Worm (Caenorhabditis elegans) whole organism, late embryonic: Measurements from ENCODE around the gene emc-3.

Experiments
- C38D4.7 ChIP-seq: fragments of 200-800 bp; sonication (Bioruptor generic); optimal IDR thresholded peaks from 2 replicates; lab custom pipeline; 2018; ENCODE audit warnings: mild to moderate bottlenecking, missing genetic modification characterization, moderate library complexity, missing compliant biosample characterization
- F13H6.1 ChIP-seq: sonication (generic microtip); optimal IDR thresholded peaks from 2 replicates; lab custom pipeline; 2016; ENCODE audit warnings: missing genetic modification characterization, missing compliant biosample characterization
- K02D7.2 ChIP-seq: sonication (generic microtip); optimal IDR thresholded peaks from 2 replicates; lab custom pipeline; 2017; ENCODE audit warnings: mild to moderate bottlenecking, missing genetic modification characterization, missing compliant biosample characterization
- T23F11.4 ChIP-seq: fragments of 200-800 bp; sonication (Bioruptor generic); optimal IDR thresholded peaks from 2 replicates; lab custom pipeline; 2018; ENCODE audit warnings: mild to moderate bottlenecking, missing genetic modification characterization, missing compliant biosample characterization
- Y22D7AL.16 ChIP-seq: sonication (generic microtip); optimal IDR thresholded peaks from 2 replicates; lab custom pipeline; 2016; ENCODE audit warnings: missing genetic modification characterization, missing compliant biosample characterization
- ama-1 ChIP-seq: fragments of 150-350 bp; optimal IDR thresholded peaks from 2 replicates; lab custom pipeline; 2014
- ceh-14 ChIP-seq: sonication (generic microtip); optimal IDR thresholded peaks from 2 replicates; lab custom pipeline; 2016; ENCODE audit warnings: missing genotype, missing genetic modification characterization, missing compliant biosample characterization
- ceh-19 ChIP-seq: fragments of 200-800 bp; sonication (Bioruptor generic); optimal IDR thresholded peaks from 2 replicates; lab custom pipeline; 2018; ENCODE audit warnings: mild to moderate bottlenecking, missing genetic modification characterization, missing compliant biosample characterization
- ceh-24 ChIP-seq: sonication (generic microtip); optimal IDR thresholded peaks from 2 replicates; lab custom pipeline; 2016; ENCODE audit warnings: mild to moderate bottlenecking, missing genetic modification characterization, missing compliant biosample characterization
- ceh-31 ChIP-seq: sonication (generic microtip); optimal IDR thresholded peaks from 2 replicates; lab custom pipeline; 2016; ENCODE audit warnings: missing genetic modification characterization, missing compliant biosample characterization
- ceh-34 ChIP-seq: sonication (generic microtip); optimal IDR thresholded peaks from 2 replicates; lab custom pipeline; 2016; ENCODE audit warnings: mild to moderate bottlenecking, missing genetic modification characterization, missing compliant biosample characterization
- ceh-9 ChIP-seq: sonication (generic microtip); optimal IDR thresholded peaks from 2 replicates; lab custom pipeline; 2016; ENCODE audit warnings: mild to moderate bottlenecking, missing genetic modification characterization, inconsistent platforms, missing compliant biosample characterization
- dmd-4 ChIP-seq: sonication (generic microtip); optimal IDR thresholded peaks from 2 replicates; lab custom pipeline; 2016; ENCODE audit warnings: borderline replicate concordance, missing genetic modification characterization, missing compliant biosample characterization
- dve-1 ChIP-seq: sonication (generic microtip); optimal IDR thresholded peaks from 2 replicates; lab custom pipeline; 2017; ENCODE audit warnings: antibody characterized with exemption, mild to moderate bottlenecking, missing genetic modification characterization, missing compliant biosample characterization
- ets-4 ChIP-seq: sonication (generic microtip); optimal IDR thresholded peaks from 2 replicates; lab custom pipeline; 2016; ENCODE audit warnings: missing genetic modification characterization, missing compliant biosample characterization
- eyg-1 ChIP-seq: sonication (generic microtip); optimal IDR thresholded peaks from 2 replicates; lab custom pipeline; 2016; ENCODE audit warnings: missing genotype, missing genetic modification characterization, missing compliant biosample characterization
- fax-1 ChIP-seq: sonication (generic microtip); optimal IDR thresholded peaks from 2 replicates; lab custom pipeline; 2016; ENCODE audit warnings: missing genotype, missing genetic modification characterization, missing compliant biosample characterization
- fkh-10 ChIP-seq: fragments of 150-350 bp; optimal IDR thresholded peaks from 2 replicates; lab custom pipeline; 2014; ENCODE audit warnings: missing biosample characterization, missing genetic modification reagents, missing genetic modification characterization
- gmeb-2 ChIP-seq: sonication (generic microtip); optimal IDR thresholded peaks from 2 replicates; lab custom pipeline; 2016; ENCODE audit warnings: missing genetic modification characterization, inconsistent platforms, missing compliant biosample characterization
- hlh-13 ChIP-seq: fragments of 200-800 bp; sonication (Bioruptor generic); optimal IDR thresholded peaks from 2 replicates; lab custom pipeline; 2018; ENCODE audit warnings: mild to moderate bottlenecking, missing genetic modification characterization, missing compliant biosample characterization
- hlh-6 ChIP-seq: sonication (generic microtip); optimal IDR thresholded peaks from 2 replicates; lab custom pipeline; 2016; ENCODE audit warnings: missing genotype, missing genetic modification characterization, missing compliant biosample characterization
- hlh-8 ChIP-seq: sonication (generic microtip); optimal IDR thresholded peaks from 2 replicates; lab custom pipeline; 2016; ENCODE audit warnings: missing genotype, missing genetic modification characterization, missing compliant biosample characterization
- lim-6 ChIP-seq: sonication (generic microtip); optimal IDR thresholded peaks from 2 replicates; lab custom pipeline; 2016; ENCODE audit warnings: missing genetic modification characterization, missing compliant biosample characterization
- lin-11 ChIP-seq: fragments of 200-800 bp; sonication (Bioruptor generic); optimal IDR thresholded peaks from 2 replicates; lab custom pipeline; 2018; ENCODE audit warnings: mild to moderate bottlenecking, missing genetic modification characterization, missing compliant biosample characterization
- mec-3 ChIP-seq: sonication (generic microtip); optimal IDR thresholded peaks from 2 replicates; lab custom pipeline; 2016; ENCODE audit warnings: borderline replicate concordance, missing genetic modification characterization, missing compliant biosample characterization
- nfya-1 ChIP-seq: sonication (generic microtip); optimal IDR thresholded peaks from 2 replicates; lab custom pipeline; 2017; ENCODE audit warnings: missing genetic modification characterization, mild to moderate bottlenecking, missing compliant biosample characterization, antibody characterized with exemption, moderate library complexity
- nhr-11 ChIP-seq: fragments of 150-350 bp; optimal IDR thresholded peaks from 2 replicates; lab custom pipeline; 2014; ENCODE audit warnings: missing biosample characterization, missing genetic modification characterization
- nhr-232 ChIP-seq: sonication (generic microtip); optimal IDR thresholded peaks from 2 replicates; lab custom pipeline; 2016; ENCODE audit warnings: missing genetic modification characterization, missing compliant biosample characterization
- npax-4 ChIP-seq: sonication (generic microtip); optimal IDR thresholded peaks from 2 replicates; lab custom pipeline; 2016; ENCODE audit warnings: missing genetic modification characterization, missing compliant biosample characterization
- odd-2 ChIP-seq: sonication (generic microtip); optimal IDR thresholded peaks from 2 replicates; lab custom pipeline; 2017; ENCODE audit warnings: antibody characterized with exemption, mild to moderate bottlenecking, missing genetic modification characterization, missing compliant biosample characterization
- pag-3 ChIP-seq: sonication (generic microtip); optimal IDR thresholded peaks from 2 replicates; lab custom pipeline; 2016; ENCODE audit warnings: missing compliant biosample characterization, missing genetic modification characterization, borderline replicate concordance
- pat-9 ChIP-seq: fragments of 200-800 bp; sonication (Bioruptor generic); optimal IDR thresholded peaks from 2 replicates; lab custom pipeline; 2018; ENCODE audit warnings: mild to moderate bottlenecking, missing genetic modification characterization, moderate library complexity, missing compliant biosample characterization
- pha-4 ChIP-seq: fragments of 150-350 bp; optimal IDR thresholded peaks from 2 replicates; lab custom pipeline; 2018; ENCODE audit warnings: missing biosample characterization, missing genetic modification reagents, missing genetic modification characterization
- rnt-1 ChIP-seq: sonication (generic microtip); optimal IDR thresholded peaks from 2 replicates; lab custom pipeline; 2016; ENCODE audit warnings: missing genetic modification characterization, missing compliant biosample characterization
- syd-9 ChIP-seq: sonication (generic microtip); optimal IDR thresholded peaks from 2 replicates; lab custom pipeline; 2016; ENCODE audit warnings: mild to moderate bottlenecking, missing genetic modification characterization, moderate library complexity, missing compliant biosample characterization
- tbx-7 ChIP-seq: sonication (generic microtip); optimal IDR thresholded peaks from 2 replicates; lab custom pipeline; 2016; ENCODE audit warnings: missing genotype, missing genetic modification characterization, missing compliant biosample characterization
- unc-3 ChIP-seq, 2 experiments: fragments of 200-800 bp in 1 of 2; sonication (Bioruptor generic) in 1 of 2; sonication (generic microtip) in 1 of 2; conservative IDR thresholded peaks in 1 of 2; optimal IDR thresholded peaks in 1 of 2; 2 replicates each; pipeline versions ENCODE4 v1.3.6 to Lab custom; 2016 to 2022; ENCODE audit warnings: missing compliant biosample characterization in 2 of 2, missing genetic modification characterization in 2 of 2, missing genetic modification reagents in 1 of 2
- unc-42 ChIP-seq: sonication (generic microtip); optimal IDR thresholded peaks from 2 replicates; lab custom pipeline; 2016; ENCODE audit warnings: missing genotype, missing genetic modification characterization, missing compliant biosample characterization
- unc-55 ChIP-seq: sonication (generic microtip); optimal IDR thresholded peaks from 2 replicates; lab custom pipeline; 2017; ENCODE audit warnings: missing biosample characterization, missing genetic modification reagents, missing genetic modification characterization
- unc-86 ChIP-seq: sonication (generic microtip); optimal IDR thresholded peaks from 2 replicates; lab custom pipeline; 2016; ENCODE audit warnings: missing genetic modification characterization, missing compliant biosample characterization

emc-3 gene

ce11 chrIV:13370235-13370739, 11.4 kb downstream of the emc-3 start, which contains the start of the genes rla-2, popl-7 and Y62E10A.24:
Gene rla-2, minus strand, starts transcription at chrIV:13370285.
Gene popl-7, plus strand, starts transcription at chrIV:13370689.
Gene Y62E10A.24, plus strand, starts transcription at chrIV:13370710.
- TF ChIP-seq odd-2 (tag; lab: Kevin White, UChicago): no peak
- TF ChIP-seq hlh-6 (tag; lab: Kevin White, UChicago): no peak
- TF ChIP-seq F13H6.1: no peak
- no peak for TF ChIP-seq nfya-1
- TF ChIP-seq npax-4 (tag; lab: Kevin White, UChicago): no peak
- no peak for TF ChIP-seq ceh-24 (tag; lab: Kevin White, UChicago)
- no peak for TF ChIP-seq unc-3 (GFP tag; conservative IDR thresholded peaks at IDR 0.05; lab: Robert Waterston, UW)
- no peak for TF ChIP-seq unc-3 (tag; optimal IDR thresholded peaks at IDR 0.05; lab: Kevin White, UChicago)
- TF ChIP-seq K02D7.2: no peak
- no peak for TF ChIP-seq ceh-9 (tag; lab: Kevin White, UChicago)
- TF ChIP-seq rnt-1: no peak
- TF ChIP-seq dmd-4 (tag; lab: Kevin White, UChicago): no peak
- no peak for TF ChIP-seq ceh-14 (tag; lab: Kevin White, UChicago)
- TF ChIP-seq ceh-31 (tag; lab: Kevin White, UChicago): no peak

- TF ChIP-seq F13H6.1: no peak
- TF ChIP-seq lin-11 (tag; lab: Kevin White, UChicago): no peak
- no peak for TF ChIP-seq fkh-10
- TF ChIP-seq unc-3 (GFP tag; conservative IDR thresholded peaks at IDR 0.05; lab: Robert Waterston, UW): no peak
- no peak for TF ChIP-seq unc-3 (tag; optimal IDR thresholded peaks at IDR 0.05; lab: Kevin White, UChicago)
- no peak for TF ChIP-seq ceh-31 (tag; lab: Kevin White, UChicago)
- no peak for TF ChIP-seq unc-42 (tag; lab: Kevin White, UChicago)
- TF ChIP-seq unc-55 (GFP tag; lab: Kevin White, UChicago): no peak
- TF ChIP-seq eyg-1: no peak
- no peak for TF ChIP-seq hlh-13 (GFP tag; lab: Kevin White, UChicago)
- TF ChIP-seq syd-9: no peak
- TF ChIP-seq tbx-7: no peak
- TF ChIP-seq pag-3: no peak
- no peak for TF ChIP-seq lim-6
- no peak for TF ChIP-seq fax-1
- TF ChIP-seq mec-3 (tag; lab: Kevin White, UChicago): no peak
- TF ChIP-seq nhr-232: no peak
- TF ChIP-seq ceh-34 (tag; lab: Kevin White, UChicago): no peak
- TF ChIP-seq ceh-24 (tag; lab: Kevin White, UChicago): no peak
Measured at ce11 chrIV:13369120-13369842, 12.4 kb downstream of the emc-3 start, which contains the start of gene agt-1. Gene agt-1, minus strand, starts transcription at chrIV:13369412.

- TF ChIP-seq ceh-14 (tag; lab: Kevin White, UChicago): no peak
- TF ChIP-seq pag-3: no peak
- TF ChIP-seq ceh-19: no peak
- TF ChIP-seq unc-86 (tag; lab: Kevin White, UChicago): no peak
- TF ChIP-seq gmeb-2 (tag; lab: Kevin White, UChicago): no peak
- TF ChIP-seq dve-1: no peak
Measured at ce11 chrIV:13364869-13365268, 16.9 kb downstream of the emc-3 start, which contains the start of gene srsx-25. Gene srsx-25, plus strand, starts transcription at chrIV:13365169.

ce11 chrIV:13360144-13360543, 21.6 kb downstream of the emc-3 start, which contains the start of gene Y62E10A.3:
Gene Y62E10A.3, minus strand, starts transcription at chrIV:13360244.
- no peak for TF ChIP-seq pha-4 (tag; lab: Kevin White, UChicago)

ce11 chrIV:13358488-13358887, 23.2 kb downstream of the emc-3 start, which contains the start of gene W02A2.8:
Gene W02A2.8, minus strand, starts transcription at chrIV:13358588.
- TF ChIP-seq dve-1: no peak
- no peak for TF ChIP-seq C38D4.7 (GFP tag; lab: Kevin White, UChicago)
- TF ChIP-seq hlh-8 (tag; lab: Kevin White, UChicago): no peak
- no peak for TF ChIP-seq pat-9
- TF ChIP-seq K02D7.2: no peak
- no peak for TF ChIP-seq T23F11.4 (GFP tag; lab: Kevin White, UChicago)
- no peak for TF ChIP-seq mec-3 (tag; lab: Kevin White, UChicago)
- TF ChIP-seq ama-1 (lab: Kevin White, UChicago): no peak
- TF ChIP-seq ets-4 (tag; lab: Kevin White, UChicago): no peak
- TF ChIP-seq gmeb-2 (tag; lab: Kevin White, UChicago): no peak
- TF ChIP-seq nfya-1: no peak
- TF ChIP-seq unc-42 (tag; lab: Kevin White, UChicago): no peak
- TF ChIP-seq nhr-11 (tag; lab: Kevin White, UChicago): no peak
- TF ChIP-seq Y22D7AL.16 (tag; lab: Kevin White, UChicago): no peak
